Fruit fly (Drosophila melanogaster) whole organism, embryonic: ENCODE data around the gene Dic1.

Experiments used
- Abd-B ChIP-seq: fragments of 200-800 bp; sonication (Bioruptor generic); optimal IDR thresholded peaks from 2 replicates; lab custom pipeline; 2018; ENCODE audit warnings: missing biosample characterization, mild to moderate bottlenecking, missing genetic modification characterization, moderate library complexity
- Aef1 ChIP-seq: fragments of 200-800 bp; sonication (Bioruptor generic); IDR thresholded peaks from 3 replicates; pipeline ENCODE4 v1.3.6; 2022; ENCODE audit warnings: missing biosample characterization, missing genetic modification characterization
- BtbVII ChIP-seq: fragments of 200-800 bp; sonication (Bioruptor generic); optimal IDR thresholded peaks from 3 replicates; lab custom pipeline; 2017; ENCODE audit warnings: missing biosample characterization, mild to moderate bottlenecking, missing genetic modification characterization
- CG11093 ChIP-seq: fragments of 200-800 bp; sonication (Bioruptor generic); IDR thresholded peaks from 3 replicates; pipeline ENCODE4 v1.3.6; 2022; ENCODE audit warnings: missing biosample characterization, missing genetic modification characterization
- CG11247 ChIP-seq: fragments of 200-800 bp; sonication (Bioruptor generic); IDR thresholded peaks from 2 replicates; pipeline ENCODE4 v1.3.6; 2022; ENCODE audit warnings: missing biosample characterization, missing genetic modification characterization
- CG11695 ChIP-seq: fragments of 200-800 bp; sonication (Bioruptor generic); IDR thresholded peaks from 3 replicates; pipeline ENCODE4 v1.3.6; 2022; ENCODE audit warnings: missing biosample characterization, missing genetic modification characterization
- CG11723 ChIP-seq: fragments of 200-800 bp; sonication (Bioruptor generic); optimal IDR thresholded peaks from 2 replicates; lab custom pipeline; 2017; ENCODE audit warnings: missing biosample characterization, mild to moderate bottlenecking, missing genetic modification characterization
- CG13624 ChIP-seq: fragments of 200-800 bp; sonication (Bioruptor generic); optimal IDR thresholded peaks from 2 replicates; lab custom pipeline; 2016; ENCODE audit warnings: missing biosample characterization, missing genetic modification characterization
- CG14050 ChIP-seq: fragments of 200-800 bp; sonication (Bioruptor generic); IDR thresholded peaks from 3 replicates; pipeline ENCODE4 v1.3.6; 2022; ENCODE audit warnings: missing biosample characterization, missing genetic modification characterization
- CG2202 ChIP-seq: fragments of 200-800 bp; sonication (Bioruptor generic); optimal IDR thresholded peaks from 2 replicates; lab custom pipeline; 2018; ENCODE audit warnings: missing biosample characterization, mild to moderate bottlenecking, missing genetic modification characterization
- CG34376 ChIP-seq: fragments of 200-800 bp; sonication (Bioruptor generic); optimal IDR thresholded peaks from 2 replicates; lab custom pipeline; 2018; ENCODE audit warnings: missing biosample characterization, mild to moderate bottlenecking, missing genetic modification characterization
- CG4854 ChIP-seq: fragments of 200-800 bp; sonication (Bioruptor generic); optimal IDR thresholded peaks from 2 replicates; lab custom pipeline; 2016; ENCODE audit warnings: missing biosample characterization, missing genetic modification characterization, inconsistent platforms
- CG5180 ChIP-seq: fragments of 200-800 bp; sonication (Bioruptor generic); optimal IDR thresholded peaks from 3 replicates; lab custom pipeline; 2017; ENCODE audit warnings: missing biosample characterization, missing genetic modification characterization, mild to moderate bottlenecking, moderate library complexity, missing genetic modification reagents
- CG6272 ChIP-seq: fragments of 200-800 bp; sonication (Bioruptor generic); IDR thresholded peaks from 2 replicates; pipeline ENCODE4 v1.3.6; 2022; ENCODE audit warnings: missing biosample characterization, missing genetic modification characterization
- CG6689 ChIP-seq: fragments of 200-800 bp; sonication (Bioruptor generic); IDR thresholded peaks from 2 replicates; pipeline ENCODE4 v1.3.6; 2022; ENCODE audit warnings: missing biosample characterization, missing genetic modification characterization
- CG7372 ChIP-seq: fragments of 200-800 bp; sonication (Bioruptor generic); IDR thresholded peaks from 2 replicates; pipeline ENCODE4 v1.3.6; 2022; ENCODE audit warnings: missing biosample characterization, missing genetic modification characterization
- CG7928 ChIP-seq: fragments of 200-800 bp; sonication (Bioruptor generic); optimal IDR thresholded peaks from 2 replicates; lab custom pipeline; 2017; ENCODE audit warnings: missing biosample characterization, mild to moderate bottlenecking, missing genetic modification characterization
- CG8478 ChIP-seq: fragments of >200 bp; optimal IDR thresholded peaks from 2 replicates; lab custom pipeline; 2018
- CG8924 ChIP-seq: fragments of 200-800 bp; optimal IDR thresholded peaks from 3 replicates; lab custom pipeline; 2019; ENCODE audit warnings: missing biosample characterization, mild to moderate bottlenecking, missing genetic modification characterization, moderate library complexity
- CG9797 ChIP-seq: fragments of 200-800 bp; sonication (Bioruptor generic); optimal IDR thresholded peaks from 3 replicates; lab custom pipeline; 2018; ENCODE audit warnings: missing biosample characterization, mild to moderate bottlenecking, missing genetic modification characterization
- CHES-1-like ChIP-seq: fragments of 200-800 bp; sonication (Bioruptor generic); optimal IDR thresholded peaks from 2 replicates; lab custom pipeline; 2016; ENCODE audit warnings: missing biosample characterization, missing genetic modification characterization
- Deaf1 ChIP-seq: fragments of 200-800 bp; optimal IDR thresholded peaks from 3 replicates; lab custom pipeline; 2019; ENCODE audit warnings: missing biosample characterization, mild to moderate bottlenecking, missing genetic modification characterization, moderate library complexity
- Dfd ChIP-seq, 2 experiments: fragments of >200 bp; optimal IDR thresholded peaks; 2 replicates each; lab custom pipeline; 2017; ENCODE audit warnings: missing biosample characterization in 2 of 2, missing genetic modification characterization in 2 of 2
- Dip3 ChIP-seq: fragments of 200-800 bp; sonication (Bioruptor generic); optimal IDR thresholded peaks from 3 replicates; lab custom pipeline; 2016; ENCODE audit warnings: missing biosample characterization, missing genetic modification characterization
- Dll ChIP-seq: fragments of 200-800 bp; sonication (Bioruptor generic); IDR thresholded peaks from 4 replicates; pipeline ENCODE4 v1.3.6; 2022; ENCODE audit warnings: missing biosample characterization, missing genetic modification characterization; ENCODE audit not compliant: partially characterized antibody
- Gsc ChIP-seq: fragments of 200-800 bp; sonication (Bioruptor generic); IDR thresholded peaks from 2 replicates; pipeline ENCODE4 v1.3.6; 2022; ENCODE audit warnings: missing biosample characterization, missing genetic modification characterization
- HLH3B ChIP-seq: fragments of 200-800 bp; sonication (Bioruptor generic); IDR thresholded peaks from 2 replicates; pipeline ENCODE4 v1.3.6; 2022; ENCODE audit warnings: missing biosample characterization, missing genetic modification characterization
- HLH54F ChIP-seq: fragments of 200-800 bp; sonication (Bioruptor generic); optimal IDR thresholded peaks from 3 replicates; lab custom pipeline; 2016; ENCODE audit warnings: missing biosample characterization, missing genetic modification characterization
- Mes4 ChIP-seq: fragments of 200-800 bp; sonication (Bioruptor generic); optimal IDR thresholded peaks from 2 replicates; lab custom pipeline; 2016; ENCODE audit warnings: missing biosample characterization, missing genetic modification characterization
- Nf-YB ChIP-seq: fragments of 200-800 bp; sonication (Bioruptor generic); optimal IDR thresholded peaks from 3 replicates; lab custom pipeline; 2019; ENCODE audit warnings: missing biosample characterization, mild to moderate bottlenecking, missing genetic modification characterization, moderate library complexity
- Nf-YC ChIP-seq: fragments of 200-800 bp; optimal IDR thresholded peaks from 3 replicates; lab custom pipeline; 2019; ENCODE audit warnings: missing biosample characterization, mild to moderate bottlenecking, missing genetic modification characterization, moderate library complexity
- Rfx ChIP-seq: fragments of 200-800 bp; sonication (Bioruptor generic); IDR thresholded peaks from 2 replicates; pipeline ENCODE4 v1.3.6; 2022; ENCODE audit warnings: missing biosample characterization, missing genetic modification characterization
- cg ChIP-seq: fragments of 200-800 bp; sonication (Bioruptor generic); optimal IDR thresholded peaks from 3 replicates; lab custom pipeline; 2019; ENCODE audit warnings: missing biosample characterization, mild to moderate bottlenecking, missing genetic modification characterization, moderate library complexity
- ci ChIP-seq: fragments of 200-800 bp; sonication (Bioruptor generic); IDR thresholded peaks from 3 replicates; pipeline ENCODE4 v1.3.6; 2022; ENCODE audit warnings: missing biosample characterization, missing genetic modification characterization
- esg ChIP-seq: fragments of 200-800 bp; sonication (Bioruptor generic); conservative IDR thresholded peaks from 2 replicates; pipeline ENCODE4 v1.3.6; 2022; ENCODE audit warnings: missing biosample characterization, missing genetic modification characterization
- fd3F ChIP-seq: fragments of 200-800 bp; sonication (Bioruptor generic); optimal IDR thresholded peaks from 2 replicates; lab custom pipeline; 2018; ENCODE audit warnings: missing biosample characterization, mild to moderate bottlenecking, missing genetic modification characterization, moderate library complexity
- grau ChIP-seq: fragments of 200-800 bp; optimal IDR thresholded peaks from 3 replicates; lab custom pipeline; 2019; ENCODE audit warnings: missing biosample characterization, mild to moderate bottlenecking, missing genetic modification characterization, moderate library complexity
- gt ChIP-seq: fragments of 200-800 bp; sonication (Bioruptor generic); IDR thresholded peaks from 2 replicates; pipeline ENCODE4 v1.3.6; 2022; ENCODE audit warnings: missing biosample characterization, missing genetic modification characterization
- her ChIP-seq: fragments of 200-800 bp; sonication (Bioruptor generic); optimal IDR thresholded peaks from 2 replicates; lab custom pipeline; 2016; ENCODE audit warnings: missing biosample characterization, missing genetic modification characterization
- phol ChIP-seq: fragments of 200-800 bp; sonication (Bioruptor generic); optimal IDR thresholded peaks from 3 replicates; lab custom pipeline; 2018; ENCODE audit warnings: missing biosample characterization, mild to moderate bottlenecking, missing genetic modification characterization, moderate library complexity
- prd ChIP-seq, 3 experiments: fragments of >200 bp in 2 of 3; fragments of 200-800 bp in 1 of 3; sonication (Bioruptor generic) in 1 of 3; optimal IDR thresholded peaks in 2 of 3; IDR thresholded peaks in 1 of 3; 2 replicates in 2 of 3; 3 replicates in 1 of 3; pipeline versions ENCODE4 v1.3.6 to Lab custom; 2017 to 2022; ENCODE audit warnings: missing biosample characterization in 1 of 3, missing genetic modification characterization in 1 of 3
- sr ChIP-seq: fragments of 200-800 bp; sonication (Bioruptor generic); IDR thresholded peaks from 3 replicates; pipeline ENCODE4 v1.3.6; 2022; ENCODE audit warnings: missing biosample characterization, missing genetic modification characterization
- stc ChIP-seq: fragments of 200-800 bp; sonication (Bioruptor generic); IDR thresholded peaks from 2 replicates; pipeline ENCODE4 v1.3.6; 2022; ENCODE audit warnings: missing biosample characterization, missing genetic modification characterization
- tna ChIP-seq: fragments of 200-800 bp; sonication (Bioruptor generic); IDR thresholded peaks from 2 replicates; pipeline ENCODE4 v1.3.6; 2022; ENCODE audit warnings: missing biosample characterization, missing genetic modification characterization; ENCODE audit not compliant: partially characterized antibody
- trem ChIP-seq: fragments of 200-800 bp; optimal IDR thresholded peaks from 3 replicates; lab custom pipeline; 2019; ENCODE audit warnings: missing biosample characterization, mild to moderate bottlenecking, missing genetic modification characterization, moderate library complexity
- yki ChIP-seq: fragments of >200 bp; optimal IDR thresholded peaks from 3 replicates; lab custom pipeline; 2018

The Dic1 gene

DNA sequence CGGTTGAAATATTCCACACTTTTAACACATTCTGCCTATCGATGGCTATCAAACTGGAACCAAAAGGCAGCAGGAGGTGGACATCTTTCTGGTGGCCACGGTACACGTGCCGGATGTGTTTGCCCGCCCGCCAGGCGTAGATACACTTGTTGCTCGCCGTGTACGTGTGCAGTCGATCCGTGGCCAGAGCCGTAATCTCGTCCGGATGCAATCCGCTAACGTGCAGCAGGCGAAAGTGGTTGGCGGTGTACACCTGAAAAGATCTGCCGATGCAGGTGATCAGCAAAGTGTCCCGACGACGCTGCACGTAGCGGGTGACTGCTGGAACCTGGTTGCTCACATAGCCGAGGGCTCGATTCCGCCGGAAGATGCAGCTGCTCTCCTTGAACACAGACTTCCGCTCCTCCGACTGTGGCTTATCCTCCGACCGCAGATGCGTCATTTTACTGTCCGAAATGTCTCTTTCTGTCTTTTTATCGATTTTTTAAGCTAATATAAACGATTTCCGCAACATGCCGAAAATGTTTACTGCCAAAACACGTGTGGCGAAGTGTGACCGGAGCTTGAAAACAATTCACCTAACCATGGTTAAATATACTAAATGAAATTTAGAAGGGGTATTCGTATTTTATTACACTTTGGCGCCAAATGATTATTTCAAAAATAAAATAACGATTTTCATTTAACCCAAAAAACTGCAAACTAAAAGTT, 23.6 kb downstream of the Dic1 start, which contains the start of gene CG9799 (continued):
- TF ChIP-seq CG11093 (GFP tag; lab: Robert Waterston, UW) (0 out of 3 replicates have a peak, but pooled peaks have one; percentile 44), Abd-B (GFP tag; lab: Kevin White, UChicago) (peak; percentile 51), Gsc (GFP tag; lab: Robert Waterston, UW) (no peak), Dip3 (GFP tag; lab: Kevin White, UChicago) (no peak), CG5180 (GFP tag; lab: Kevin White, UChicago) (no peak), grau (tag; lab: Kevin White, UChicago) (no peak), stc (no peak)
- TF ChIP-seq, all 482 proteins: peak for 57

- TF ChIP-seq CG14050 (GFP tag; lab: Robert Waterston, UW): no peak
- no peak for TF ChIP-seq CG2202 (tag; lab: Kevin White, UChicago)
- no peak for TF ChIP-seq ci (GFP tag; lab: Robert Waterston, UW)
- TF ChIP-seq yki (lab: Kevin White, UChicago): no peak
- TF ChIP-seq HLH3B (GFP tag; lab: Robert Waterston, UW): no peak
- no peak for TF ChIP-seq Aef1 (GFP tag; lab: Robert Waterston, UW)
- TF ChIP-seq BtbVII (GFP tag; lab: Kevin White, UChicago): no peak
- TF ChIP-seq her (GFP tag; lab: Kevin White, UChicago): no peak
- no peak for TF ChIP-seq CG9797 (GFP tag; lab: Kevin White, UChicago)
- no peak for TF ChIP-seq Rfx (GFP tag; lab: Robert Waterston, UW)
- no peak for TF ChIP-seq CG7928 (GFP tag; lab: Kevin White, UChicago)
- no peak for TF ChIP-seq CHES-1-like (GFP tag; lab: Kevin White, UChicago)
These were observed 25.8 kb downstream of the Dic1 start for dm6 chr3R:13390490-13390889.

DNA sequence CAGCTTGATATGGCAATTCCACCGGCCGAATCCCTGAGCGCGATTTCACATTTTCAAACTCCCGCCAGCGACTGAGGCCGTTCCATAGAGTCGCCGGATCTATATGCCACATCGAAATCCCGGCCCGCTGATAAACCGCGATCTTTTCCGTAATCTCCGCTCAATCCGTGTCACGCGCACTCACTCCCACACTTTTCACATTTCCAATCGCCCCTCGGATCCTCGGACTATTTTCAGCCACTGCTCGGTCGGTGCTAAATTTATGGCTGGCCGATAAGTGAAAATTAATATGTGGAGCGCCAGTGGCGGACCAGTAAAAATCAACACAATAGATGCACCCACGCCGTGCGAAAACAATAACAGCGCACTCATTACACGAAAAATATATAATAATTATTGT, 28.3 kb downstream of the Dic1 start:
- TF ChIP-seq esg (GFP tag; lab: Robert Waterston, UW): no peak
- peak; percentile 5 for TF ChIP-seq CG34376 (GFP tag; lab: Kevin White, UChicago)
- no peak for TF ChIP-seq gt (GFP tag; lab: Robert Waterston, UW)
- no peak for TF ChIP-seq HLH54F (GFP tag; lab: Kevin White, UChicago)
- no peak for TF ChIP-seq Mes4
- TF ChIP-seq, all 482 proteins: peak for 1

DNA sequence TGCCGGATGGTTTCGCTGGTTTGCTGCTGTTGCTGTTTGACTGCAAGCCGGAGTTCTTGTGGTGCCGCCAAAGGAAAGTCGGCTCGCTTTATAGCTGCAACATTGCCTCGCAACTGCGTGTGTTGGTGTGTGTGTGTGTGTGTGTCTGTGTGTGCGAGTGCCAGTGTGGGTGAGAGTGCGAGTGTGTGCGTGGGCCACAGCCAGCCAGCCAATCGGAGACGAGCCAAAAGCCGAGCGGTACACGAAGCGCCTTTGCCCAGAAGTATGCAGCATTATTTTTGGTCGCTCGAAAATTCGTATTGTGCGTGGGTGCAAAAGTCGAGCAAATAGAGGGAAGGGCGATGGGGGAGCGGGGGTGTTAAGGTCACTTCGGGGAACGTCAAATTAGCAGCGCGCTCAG, 30.4 kb downstream of the Dic1 start, which contains the start of gene CCHa2:
Gene CCHa2, minus strand, starts transcription at position 65 of the 400 bp plus-strand sequence.
- TF ChIP-seq CG7372 (GFP tag; lab: Robert Waterston, UW) (no peak), Nf-YB (peak; percentile 81), CG11247 (peak; percentile 7; the same call in 1 of the 2 replicates), fd3F (GFP tag; lab: Kevin White, UChicago) (no peak), CG8478 (peak; percentile 36), CG11695 (no peak), Dll (GFP tag; lab: Robert Waterston, UW) (no peak), CG13624 (no peak), Nf-YC (tag; lab: Kevin White, UChicago) (peak; percentile 90), CG11723 (GFP tag; lab: Kevin White, UChicago) (no peak), phol (tag; lab: Kevin White, UChicago) (no peak), CG6272 (GFP tag; lab: Robert Waterston, UW) (no peak), sr (GFP tag; lab: Robert Waterston, UW) (0 out of 3 replicates have a peak, but pooled peaks have one; percentile 21), Dfd (GFP tag; optimal IDR thresholded peaks at IDR 0.05; lab: Kevin White, UChicago) (peak in 1 of 2 experiments; percentile 14), CG8924 (tag; lab: Kevin White, UChicago) (no peak), CG6689 (GFP tag; lab: Robert Waterston, UW) (0 out of 2 replicates have a peak, but pooled peaks have one; percentile 7), Deaf1 (tag; lab: Kevin White, UChicago) (peak; percentile 84), trem (no peak), prd (optimal IDR thresholded peaks at IDR 0.05; lab: Kevin White, UChicago) (no peak), prd (GFP tag; IDR thresholded peaks at IDR 0.05; lab: Robert Waterston, UW) (0 out of 3 replicates have a peak, but pooled peaks have one; percentile 14), CG4854 (GFP tag; lab: Kevin White, UChicago) (no peak), cg (peak; percentile 27), tna (GFP tag; lab: Robert Waterston, UW) (no peak)
